Fruit fly (Drosophila melanogaster): ENCODE data around the gene CG3609.

The CG3609 gene

DNA sequence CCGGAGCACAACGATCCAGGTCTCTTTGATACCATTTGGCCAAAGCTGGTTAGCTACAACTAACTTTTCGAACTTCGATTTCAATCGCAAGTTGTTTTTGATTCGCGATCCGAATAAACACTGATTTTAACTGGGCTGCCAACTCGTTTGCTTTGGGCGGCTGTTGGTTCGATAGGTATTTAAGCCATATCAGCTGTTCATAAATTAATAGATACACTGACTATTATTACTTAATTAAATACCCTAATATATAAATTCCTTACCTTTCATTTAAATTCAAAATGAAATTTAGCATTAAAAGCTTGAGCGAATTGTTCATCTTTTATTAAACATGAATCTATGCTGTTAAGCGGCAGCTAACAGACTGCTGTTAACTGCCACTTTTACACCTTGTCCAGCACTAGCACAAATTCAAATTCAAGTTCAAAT, 17.2 kb downstream of the CG3609 start, which contains the start of gene CG9967 (continued):
- no peak for TF ChIP-seq Rx (GFP tag; IDR thresholded peaks at IDR 0.05)
- no peak for TF ChIP-seq Oli (tag; optimal IDR thresholded peaks at IDR 0.05)
- TF ChIP-seq CG2202 (tag; optimal IDR thresholded peaks at IDR 0.05): no peak
- peak; percentile 73 for TF ChIP-seq Med (GFP tag)
- no peak for TF ChIP-seq maf-S (GFP tag; optimal IDR thresholded peaks at IDR 0.05)
- TF ChIP-seq jigr1 (GFP tag; IDR thresholded peaks at IDR 0.05): no peak
- no peak for TF ChIP-seq CG13624 (GFP tag; optimal IDR thresholded peaks at IDR 0.05)

DNA sequence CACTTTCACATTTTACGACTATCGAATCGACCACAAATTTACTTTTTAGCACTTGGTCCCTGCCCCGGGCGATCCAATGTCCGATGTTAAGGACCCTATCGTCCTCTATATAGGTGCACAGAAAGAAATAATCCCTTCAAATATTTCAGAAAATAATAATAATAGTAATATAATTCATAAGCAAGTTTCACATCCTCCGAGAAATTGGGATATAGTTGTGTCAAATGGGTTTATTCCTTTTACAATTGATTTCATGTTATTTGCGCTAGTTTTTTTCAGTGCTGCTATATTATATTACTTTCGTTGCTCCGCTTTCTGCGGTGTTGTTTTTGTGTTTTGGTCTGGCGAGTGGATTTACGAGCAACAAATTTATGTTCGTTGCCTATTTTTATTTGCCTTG, 25.9 kb downstream of the CG3609 start:
- TF ChIP-seq CG2712 (tag; optimal IDR thresholded peaks at IDR 0.05): no peak
- no peak for TF ChIP-seq bigmax (GFP tag; optimal IDR thresholded peaks at IDR 0.05)
- peak; percentile 39 for TF ChIP-seq CG6854 (GFP tag; optimal IDR thresholded peaks at IDR 0.05)
- peak; percentile 46 for TF ChIP-seq B-H2 (GFP tag; optimal IDR thresholded peaks at IDR 0.05)
- TF ChIP-seq Xrp1 (GFP tag; IDR thresholded peaks at IDR 0.05): peak; percentile 47; the same call in 1 of the 2 replicates
- peak; percentile 75 for TF ChIP-seq abd-A (tag; optimal IDR thresholded peaks at IDR 0.05)
- TF ChIP-seq CG10274 (GFP tag; optimal IDR thresholded peaks at IDR 0.05): no peak
- peak; percentile 58; the same call in 1 of the 3 replicates for TF ChIP-seq ci (GFP tag; IDR thresholded peaks at IDR 0.05)
- TF ChIP-seq CG4707 (GFP tag; optimal IDR thresholded peaks at IDR 0.05): no peak
- no peak for TF ChIP-seq pfk (GFP tag; optimal IDR thresholded peaks at IDR 0.05)
- TF ChIP-seq hkb (optimal IDR thresholded peaks at IDR 0.05): no peak
- TF ChIP-seq hkb (GFP tag; IDR thresholded peaks at IDR 0.05): 0 out of 2 replicates have a peak, but pooled peaks have one; percentile 38
- TF ChIP-seq CG31365 (tag; optimal IDR thresholded peaks at IDR 0.05): no peak
- TF ChIP-seq emc (GFP tag; optimal IDR thresholded peaks at IDR 0.05): no peak
- no peak for TF ChIP-seq stc (GFP tag; IDR thresholded peaks at IDR 0.05)
- peak; percentile 38 for TF ChIP-seq CG8924 (tag; optimal IDR thresholded peaks at IDR 0.05)
- TF ChIP-seq D (optimal IDR thresholded peaks at IDR 0.05): no peak
- no peak for TF ChIP-seq D (GFP tag; optimal IDR thresholded peaks at IDR 0.05)
- no peak for TF ChIP-seq mam (GFP tag; optimal IDR thresholded peaks at IDR 0.05)
- no peak for TF ChIP-seq ssp (GFP tag; IDR thresholded peaks at IDR 0.05)
- TF ChIP-seq row (GFP tag; IDR thresholded peaks at IDR 0.05): peak; percentile 62
- TF ChIP-seq CG1602 (GFP tag; optimal IDR thresholded peaks at IDR 0.05): no peak
- TF ChIP-seq seq (GFP tag; IDR thresholded peaks at IDR 0.05): no peak
- peak; percentile 10 for TF ChIP-seq tio (GFP tag; optimal IDR thresholded peaks at IDR 0.05)
- no peak for TF ChIP-seq CG1792 (GFP tag; optimal IDR thresholded peaks at IDR 0.05)
- TF ChIP-seq Mad (GFP tag; optimal IDR thresholded peaks at IDR 0.05): no peak
- TF ChIP-seq CG10267 (tag; optimal IDR thresholded peaks at IDR 0.05): peak; percentile 14
- no peak for TF ChIP-seq CG15479 (GFP tag; optimal IDR thresholded peaks at IDR 0.05)
- TF ChIP-seq CG10366 (GFP tag; IDR thresholded peaks at IDR 0.05): no peak; the same call in 1 of the 2 replicates
- peak; percentile 57 for TF ChIP-seq CG15269 (tag; optimal IDR thresholded peaks at IDR 0.05)
- TF ChIP-seq CG30020 (tag; optimal IDR thresholded peaks at IDR 0.05): no peak
- TF ChIP-seq Fer3 (tag; optimal IDR thresholded peaks at IDR 0.05): peak; percentile 47
- peak; percentile 74 for TF ChIP-seq lab (GFP tag; optimal IDR thresholded peaks at IDR 0.05)
- TF ChIP-seq Abd-B (GFP tag; optimal IDR thresholded peaks at IDR 0.05): peak; percentile 62
- TF ChIP-seq C15 (GFP tag; IDR thresholded peaks at IDR 0.05): no peak
- TF ChIP-seq Trl (optimal IDR thresholded peaks at IDR 0.05): no peak
- TF ChIP-seq Trl (GFP tag; optimal IDR thresholded peaks at IDR 0.05): no peak
- no peak for TF ChIP-seq B-H1 (GFP tag; IDR thresholded peaks at IDR 0.05)
- TF ChIP-seq exex (tag; optimal IDR thresholded peaks at IDR 0.05): peak; percentile 12
- no peak for TF ChIP-seq kay (GFP tag; optimal IDR thresholded peaks at IDR 0.05)
- TF ChIP-seq CG31441 (GFP tag; IDR thresholded peaks at IDR 0.05): peak; percentile 45; the same call in 1 of the 2 replicates
- no peak for TF ChIP-seq fd102C (GFP tag; optimal IDR thresholded peaks at IDR 0.05)
- no peak for TF ChIP-seq unpg (GFP tag; optimal IDR thresholded peaks at IDR 0.05)
- peak; percentile 62 for TF ChIP-seq Meics (GFP tag; optimal IDR thresholded peaks at IDR 0.05)
